Worm (Caenorhabditis elegans): ENCODE measurements around the gene dnj-9.

ce11 chrII:4855489-4855888 lies 3.6 kb downstream of the dnj-9 start:
- no peak for TF ChIP-seq lsy-2 (tag; optimal IDR thresholded peaks at IDR 0.05)
- TF ChIP-seq attf-4 (tag; optimal IDR thresholded peaks at IDR 0.05): no peak
